Fruit fly (Drosophila melanogaster) whole organism, embryonic: Measurements from ENCODE around the gene nAChRalpha7.

Experiments used
- Adf1 ChIP-seq: fragments of 200-800 bp; sonication (Bioruptor generic); IDR thresholded peaks from 2 replicates; pipeline ENCODE4 v1.3.6; 2022; ENCODE audit warnings: missing biosample characterization, missing genetic modification characterization
- CG10209 ChIP-seq: fragments of 200-800 bp; sonication (Bioruptor generic); optimal IDR thresholded peaks from 3 replicates; lab custom pipeline; 2017; ENCODE audit warnings: missing biosample characterization, mild to moderate bottlenecking, missing genetic modification characterization, missing genetic modification reagents
- CG11560 ChIP-seq: fragments of 200-800 bp; sonication (Bioruptor generic); IDR thresholded peaks from 3 replicates; pipeline ENCODE4 v1.3.6; 2022; ENCODE audit warnings: missing biosample characterization, missing genetic modification characterization
- CG12299 ChIP-seq: fragments of 200-800 bp; sonication (Bioruptor generic); optimal IDR thresholded peaks from 2 replicates; lab custom pipeline; 2018; ENCODE audit warnings: missing biosample characterization, mild to moderate bottlenecking, missing genetic modification characterization
- CG13296 ChIP-seq: fragments of 200-800 bp; sonication (Bioruptor generic); optimal IDR thresholded peaks from 3 replicates; lab custom pipeline; 2018; ENCODE audit warnings: missing biosample characterization, mild to moderate bottlenecking, missing genetic modification characterization
- CG14050 ChIP-seq: fragments of 200-800 bp; sonication (Bioruptor generic); IDR thresholded peaks from 3 replicates; pipeline ENCODE4 v1.3.6; 2022; ENCODE audit warnings: missing biosample characterization, missing genetic modification characterization
- CG14710 ChIP-seq: fragments of 200-800 bp; sonication (Bioruptor generic); optimal IDR thresholded peaks from 3 replicates; lab custom pipeline; 2019; ENCODE audit warnings: missing biosample characterization, mild to moderate bottlenecking, missing genetic modification characterization, moderate library complexity
- CG17328 ChIP-seq: fragments of 200-800 bp; sonication (Bioruptor generic); IDR thresholded peaks from 2 replicates; pipeline ENCODE4 v1.3.6; 2022; ENCODE audit warnings: missing biosample characterization, missing genetic modification characterization
- CG17385 ChIP-seq: fragments of 200-800 bp; sonication (Bioruptor generic); optimal IDR thresholded peaks from 3 replicates; lab custom pipeline; 2018; ENCODE audit warnings: missing biosample characterization, mild to moderate bottlenecking, missing genetic modification characterization
- CG17568 ChIP-seq: fragments of 200-800 bp; sonication (Bioruptor generic); optimal IDR thresholded peaks from 2 replicates; lab custom pipeline; 2018; ENCODE audit warnings: missing biosample characterization, mild to moderate bottlenecking, missing genetic modification characterization, moderate library complexity
- CG18599 ChIP-seq: fragments of 200-800 bp; sonication (Bioruptor generic); optimal IDR thresholded peaks from 3 replicates; lab custom pipeline; 2017; ENCODE audit warnings: missing biosample characterization, missing genetic modification characterization, mild to moderate bottlenecking, moderate library complexity, missing genetic modification reagents
- CG2199 ChIP-seq: fragments of 200-800 bp; sonication (Bioruptor generic); IDR thresholded peaks from 3 replicates; pipeline ENCODE4 v1.3.6; 2022; ENCODE audit warnings: missing biosample characterization, missing genetic modification characterization
- CG33213 ChIP-seq: fragments of 200-800 bp; sonication (Bioruptor generic); optimal IDR thresholded peaks from 3 replicates; lab custom pipeline; 2016; ENCODE audit warnings: missing biosample characterization, missing genetic modification characterization
- CG5953 ChIP-seq: fragments of 200-800 bp; sonication (Bioruptor generic); IDR thresholded peaks from 2 replicates; pipeline ENCODE4 v1.3.6; 2022; ENCODE audit warnings: missing biosample characterization, missing genetic modification characterization
- CG6813 ChIP-seq: fragments of 200-800 bp; sonication (Bioruptor generic); optimal IDR thresholded peaks from 2 replicates; lab custom pipeline; 2017; ENCODE audit warnings: missing biosample characterization, missing genetic modification characterization, mild to moderate bottlenecking, moderate library complexity, missing genetic modification reagents
- CkIIα-i1 ChIP-seq: fragments of 200-800 bp; sonication (Bioruptor generic); IDR thresholded peaks from 2 replicates; pipeline ENCODE4 v1.3.6; 2022; ENCODE audit warnings: missing biosample characterization, missing genetic modification characterization
- Elba2 ChIP-seq: fragments of 200-800 bp; sonication (Bioruptor generic); optimal IDR thresholded peaks from 3 replicates; lab custom pipeline; 2016; ENCODE audit warnings: missing biosample characterization, missing genetic modification characterization
- Ets65A ChIP-seq: fragments of 200-800 bp; sonication (Bioruptor generic); peaks from one replicate; lab custom pipeline; 2016; ENCODE audit warnings: missing biosample characterization, missing genetic modification characterization
- HLH3B ChIP-seq: fragments of 200-800 bp; sonication (Bioruptor generic); IDR thresholded peaks from 2 replicates; pipeline ENCODE4 v1.3.6; 2022; ENCODE audit warnings: missing biosample characterization, missing genetic modification characterization
- HLHmδ ChIP-seq: fragments of 200-800 bp; sonication (Bioruptor generic); optimal IDR thresholded peaks from 2 replicates; lab custom pipeline; 2018; ENCODE audit warnings: missing biosample characterization, mild to moderate bottlenecking, missing genetic modification characterization, moderate library complexity
- Hand ChIP-seq: fragments of 200-800 bp; sonication (Bioruptor generic); optimal IDR thresholded peaks from 2 replicates; lab custom pipeline; 2017; ENCODE audit warnings: mild to moderate bottlenecking, missing biosample characterization, missing genetic modification reagents, missing genetic modification characterization
- Lim3 ChIP-seq: fragments of 200-800 bp; sonication (Bioruptor generic); IDR thresholded peaks from 2 replicates; pipeline ENCODE4 v1.3.6; 2022; ENCODE audit warnings: missing biosample characterization, missing genetic modification characterization
- Meics ChIP-seq: fragments of 200-800 bp; sonication (Bioruptor generic); optimal IDR thresholded peaks from 2 replicates; lab custom pipeline; 2017; ENCODE audit warnings: missing biosample characterization, mild to moderate bottlenecking, missing genetic modification characterization
- Myb ChIP-seq: fragments of 200-800 bp; sonication (Bioruptor generic); optimal IDR thresholded peaks from 2 replicates; lab custom pipeline; 2016; ENCODE audit warnings: missing biosample characterization, missing genetic modification characterization
- NC2β ChIP-seq: fragments of 200-800 bp; sonication (Bioruptor generic); optimal IDR thresholded peaks from 2 replicates; lab custom pipeline; 2016; ENCODE audit warnings: missing biosample characterization, missing genetic modification characterization
- NFAT ChIP-seq: fragments of 200-800 bp; sonication (Bioruptor generic); IDR thresholded peaks from 2 replicates; pipeline ENCODE4 v1.3.6; 2022; ENCODE audit warnings: missing biosample characterization, missing genetic modification characterization
- Nf-YA ChIP-seq: fragments of 200-800 bp; sonication (Bioruptor generic); IDR thresholded peaks from 2 replicates; pipeline ENCODE4 v1.3.6; 2022; ENCODE audit warnings: missing biosample characterization, missing genetic modification characterization
- Nf-YB ChIP-seq: fragments of 200-800 bp; sonication (Bioruptor generic); optimal IDR thresholded peaks from 3 replicates; lab custom pipeline; 2019; ENCODE audit warnings: missing biosample characterization, mild to moderate bottlenecking, missing genetic modification characterization, moderate library complexity
- NfI ChIP-seq: fragments of 200-800 bp; sonication (Bioruptor generic); optimal IDR thresholded peaks from 3 replicates; lab custom pipeline; 2018; ENCODE audit warnings: missing biosample characterization, mild to moderate bottlenecking, missing genetic modification characterization, moderate library complexity
- Sox100B ChIP-seq: fragments of 200-800 bp; sonication (Bioruptor generic); optimal IDR thresholded peaks from 3 replicates; lab custom pipeline; 2018; ENCODE audit warnings: missing biosample characterization, mild to moderate bottlenecking, missing genetic modification characterization
- abd-A ChIP-seq: fragments of 200-800 bp; sonication (Bioruptor generic); optimal IDR thresholded peaks from 3 replicates; lab custom pipeline; 2019; ENCODE audit warnings: missing biosample characterization, mild to moderate bottlenecking, missing genetic modification characterization, moderate library complexity
- az2 ChIP-seq: fragments of 200-800 bp; sonication (Bioruptor generic); optimal IDR thresholded peaks from 3 replicates; lab custom pipeline; 2016; ENCODE audit warnings: missing biosample characterization, missing genetic modification characterization
- bbx ChIP-seq: fragments of 200-800 bp; sonication (Bioruptor generic); IDR thresholded peaks from 2 replicates; pipeline ENCODE4 v1.3.6; 2022; ENCODE audit warnings: missing biosample characterization, missing genetic modification characterization; ENCODE audit not compliant: partially characterized antibody
- cg ChIP-seq: fragments of 200-800 bp; sonication (Bioruptor generic); optimal IDR thresholded peaks from 3 replicates; lab custom pipeline; 2019; ENCODE audit warnings: missing biosample characterization, mild to moderate bottlenecking, missing genetic modification characterization, moderate library complexity
- chif ChIP-seq, 2 experiments: fragments of 200-800 bp; sonication (Bioruptor generic); optimal IDR thresholded peaks; 3 replicates each; lab custom pipeline; 2016; ENCODE audit warnings: missing biosample characterization in 2 of 2, missing genetic modification characterization in 2 of 2
- chm ChIP-seq: fragments of 200-800 bp; sonication (Bioruptor generic); IDR thresholded peaks from 2 replicates; pipeline ENCODE4 v1.3.6; 2022; ENCODE audit warnings: missing biosample characterization, missing genetic modification characterization
- crol ChIP-seq: fragments of 200-800 bp; sonication (Bioruptor generic); IDR thresholded peaks from 2 replicates; pipeline ENCODE4 v1.3.6; 2022; ENCODE audit warnings: missing biosample characterization, missing genetic modification characterization
- cwo ChIP-seq: fragments of 200-800 bp; sonication (Bioruptor generic); optimal IDR thresholded peaks from 3 replicates; lab custom pipeline; 2017; ENCODE audit warnings: missing biosample characterization, missing genetic modification characterization, mild to moderate bottlenecking, moderate library complexity, missing genetic modification reagents
- ems ChIP-seq: fragments of 200-800 bp; sonication (Bioruptor generic); optimal IDR thresholded peaks from 3 replicates; lab custom pipeline; 2016; ENCODE audit warnings: missing biosample characterization, missing genetic modification characterization
- en ChIP-seq: fragments of 200-800 bp; sonication (Bioruptor generic); optimal IDR thresholded peaks from 2 replicates; lab custom pipeline; 2016; ENCODE audit warnings: missing biosample characterization, missing genetic modification characterization
- fd64A ChIP-seq: fragments of 200-800 bp; sonication (Bioruptor generic); optimal IDR thresholded peaks from 3 replicates; lab custom pipeline; 2018; ENCODE audit warnings: missing biosample characterization, mild to moderate bottlenecking, missing genetic modification characterization
- gcm2 ChIP-seq: fragments of 200-800 bp; sonication (Bioruptor generic); optimal IDR thresholded peaks from 2 replicates; lab custom pipeline; 2016; ENCODE audit warnings: missing biosample characterization, missing genetic modification characterization
- pb ChIP-seq: fragments of 200-800 bp; sonication (Bioruptor generic); optimal IDR thresholded peaks from 3 replicates; lab custom pipeline; 2016; ENCODE audit warnings: missing biosample characterization, missing genetic modification characterization
- psq ChIP-seq: fragments of 200-800 bp; sonication (Bioruptor generic); optimal IDR thresholded peaks from 2 replicates; lab custom pipeline; 2017; ENCODE audit warnings: missing biosample characterization, missing genetic modification characterization
- ro ChIP-seq: fragments of 200-800 bp; sonication (Bioruptor generic); IDR thresholded peaks from 2 replicates; pipeline ENCODE4 v1.3.6; 2022; ENCODE audit warnings: missing biosample characterization, missing genetic modification characterization
- scrt ChIP-seq: fragments of 200-800 bp; sonication (Bioruptor generic); optimal IDR thresholded peaks from 2 replicates; lab custom pipeline; 2018; ENCODE audit warnings: missing biosample characterization, mild to moderate bottlenecking, missing genetic modification characterization, moderate library complexity
- sima ChIP-seq: fragments of 200-800 bp; sonication (Bioruptor generic); optimal IDR thresholded peaks from 2 replicates; lab custom pipeline; 2016; ENCODE audit warnings: missing biosample characterization, missing genetic modification characterization
- sna ChIP-seq: fragments of 200-800 bp; sonication (Bioruptor generic); IDR thresholded peaks from 2 replicates; pipeline ENCODE4 v1.3.6; 2022; ENCODE audit warnings: missing biosample characterization, missing genetic modification characterization; ENCODE audit not compliant: partially characterized antibody
- sob ChIP-seq: fragments of 200-800 bp; sonication (Bioruptor generic); IDR thresholded peaks from 2 replicates; pipeline ENCODE4 v1.3.6; 2022; ENCODE audit warnings: missing biosample characterization, missing genetic modification characterization
- zfh2 ChIP-seq: fragments of 200-800 bp; sonication (Bioruptor generic); optimal IDR thresholded peaks from 2 replicates; lab custom pipeline; 2016; ENCODE audit warnings: missing biosample characterization, missing genetic modification characterization

Gene nAChRalpha7

dm6 chrX:19289318-19289970 lies 58.8 kb downstream of the nAChRalpha7 start (continued):
- TF ChIP-seq Nf-YA (GFP tag; lab: Robert Waterston, UW) (peak; percentile 89), CG17568 (GFP tag; lab: Kevin White, UChicago) (peak; percentile 79), CG17385 (GFP tag; lab: Kevin White, UChicago) (peak; percentile 87), CG18599 (peak; percentile 82), CG6813 (GFP tag; lab: Kevin White, UChicago) (peak; percentile 82), Hand (GFP tag; lab: Kevin White, UChicago) (peak; percentile 22), chm (GFP tag; lab: Robert Waterston, UW) (peak; percentile 89), ro (GFP tag; lab: Robert Waterston, UW) (peak; percentile 76), CG33213 (peak; percentile 77), cg (GFP tag; lab: Kevin White, UChicago) (no peak), NfI (peak; percentile 87), CG12299 (tag; lab: Kevin White, UChicago) (peak; percentile 83), CG11560 (tag; lab: Robert Waterston, UW) (peak; percentile 63; the same call in 1 of the 3 replicates), CG5953 (peak; percentile 93), chif (GFP tag; optimal IDR thresholded peaks at IDR 0.05; lab: Kevin White, UChicago) (peak; percentile 86 to 91), HLHmδ (GFP tag; lab: Kevin White, UChicago) (no peak), CG2199 (GFP tag; lab: Robert Waterston, UW) (peak; percentile 92; the same call in 2 of the 3 replicates), CG10209 (peak; percentile 82), az2 (GFP tag; lab: Kevin White, UChicago) (peak; percentile 90), crol (GFP tag; lab: Robert Waterston, UW) (no peak), CG17328 (GFP tag; lab: Robert Waterston, UW) (peak; percentile 95), cwo (GFP tag; lab: Kevin White, UChicago) (peak; percentile 70), Sox100B (peak; percentile 78), psq (GFP tag; lab: Kevin White, UChicago) (peak; percentile 2), CG13296 (GFP tag; lab: Kevin White, UChicago) (peak; percentile 85), Myb (GFP tag; lab: Kevin White, UChicago) (peak; percentile 49), Nf-YB (GFP tag; lab: Kevin White, UChicago) (peak; percentile 70), sob (GFP tag; lab: Robert Waterston, UW) (peak; percentile 88), zfh2 (GFP tag; lab: Kevin White, UChicago) (peak; percentile 61), scrt (GFP tag; lab: Kevin White, UChicago) (peak; percentile 71), NC2β (GFP tag; lab: Kevin White, UChicago) (peak; percentile 80), abd-A (tag; lab: Kevin White, UChicago) (no peak), sima (GFP tag; lab: Kevin White, UChicago) (peak; percentile 42), HLH3B (GFP tag; lab: Robert Waterston, UW) (peak; percentile 93), CkIIα-i1 (GFP tag; lab: Robert Waterston, UW) (peak; percentile 63; the same call in 1 of the 2 replicates), en (GFP tag; lab: Kevin White, UChicago) (peak; percentile 75), Adf1 (peak; percentile 12; the same call in 1 of the 2 replicates), CG14710 (tag; lab: Kevin White, UChicago) (peak; percentile 73), NFAT (peak; percentile 79), fd64A (GFP tag; lab: Kevin White, UChicago) (peak; percentile 84), pb (GFP tag; lab: Kevin White, UChicago) (peak; percentile 83), CG14050 (GFP tag; lab: Robert Waterston, UW) (peak; percentile 92), Lim3 (GFP tag; lab: Robert Waterston, UW) (peak; percentile 83), ems (GFP tag; lab: Kevin White, UChicago) (peak; percentile 89), sna (GFP tag; lab: Robert Waterston, UW) (no peak), bbx (GFP tag; lab: Robert Waterston, UW) (no peak), Meics (GFP tag; lab: Kevin White, UChicago) (peak; percentile 80), Elba2 (no peak), Ets65A (GFP tag; lab: Kevin White, UChicago) (peak; percentile 98), gcm2 (GFP tag; lab: Kevin White, UChicago) (peak; percentile 88)
